Worm (Caenorhabditis elegans) whole organism, L1 larva: ENCODE data around the gene K08H2.4.

Experiments used
- aha-1 ChIP-seq: fragments of 150-350 bp; optimal IDR thresholded peaks from 2 replicates; lab custom pipeline; 2014; ENCODE audit warnings: missing biosample characterization, missing genetic modification characterization
- ama-1 ChIP-seq: fragments of 150-350 bp; optimal IDR thresholded peaks from 2 replicates; lab custom pipeline; 2014
- dpl-1 ChIP-seq, 3 experiments: fragments of 150-350 bp in 2 of 3; sonication (generic microtip) in 1 of 3; optimal IDR thresholded peaks; 2 replicates each; lab custom pipeline; 2014 to 2017; ENCODE audit warnings: missing biosample characterization in 3 of 3, missing genetic modification characterization in 3 of 3, missing genetic modification reagents in 3 of 3
- efl-3 ChIP-seq: fragments of 200-800 bp; sonication (Bioruptor generic); optimal IDR thresholded peaks from 2 replicates; lab custom pipeline; 2018; ENCODE audit warnings: mild to moderate bottlenecking, missing genetic modification characterization, missing compliant biosample characterization
- lin-14 ChIP-seq: fragments of 200-800 bp; sonication (Bioruptor generic); optimal IDR thresholded peaks from 2 replicates; lab custom pipeline; 2018; ENCODE audit warnings: mild to moderate bottlenecking, missing genetic modification characterization, moderate library complexity, missing compliant biosample characterization
- lsy-2 ChIP-seq, 2 experiments: fragments of 150-350 bp; optimal IDR thresholded peaks; 2 replicates each; lab custom pipeline; 2014; ENCODE audit warnings: missing biosample characterization in 2 of 2, missing genetic modification characterization in 2 of 2
- mep-1 ChIP-seq: fragments of 150-350 bp; optimal IDR thresholded peaks from 2 replicates; lab custom pipeline; 2014; ENCODE audit warnings: missing biosample characterization, missing genetic modification characterization
- nhr-11 ChIP-seq: fragments of 150-350 bp; optimal IDR thresholded peaks from 2 replicates; lab custom pipeline; 2014; ENCODE audit warnings: missing biosample characterization, missing genetic modification characterization
- pqm-1 ChIP-seq: sonication (generic microtip); optimal IDR thresholded peaks from 3 replicates; lab custom pipeline; 2017; ENCODE audit warnings: missing biosample characterization, missing genetic modification characterization
- unc-86 ChIP-seq: sonication (generic microtip); optimal IDR thresholded peaks from 2 replicates; lab custom pipeline; 2016; ENCODE audit warnings: missing genetic modification characterization, missing compliant biosample characterization
- ztf-11 ChIP-seq, 2 experiments: sonication (generic microtip); optimal IDR thresholded peaks; 2 replicates each; lab custom pipeline; 2016 to 2017; ENCODE audit warnings: missing genetic modification characterization in 2 of 2, missing biosample characterization in 1 of 2, missing compliant biosample characterization in 1 of 2

ce11 chrX:13210478-13210877 lies 27.8 kb upstream of the K08H2.4 start:
- TF ChIP-seq lin-14 (GFP tag; lab: Kevin White, UChicago) (peak; percentile 94), ztf-11 (tag; optimal IDR thresholded peaks at IDR 0.05; lab: Kevin White, UChicago) (no peak), nhr-11 (no peak), mep-1 (tag; lab: Kevin White, UChicago) (no peak), unc-86 (tag; lab: Kevin White, UChicago) (peak; percentile 61), aha-1 (tag; lab: Kevin White, UChicago) (no peak), pqm-1 (tag; lab: Kevin White, UChicago) (no peak), lsy-2 (tag; optimal IDR thresholded peaks at IDR 0.05; lab: Kevin White, UChicago) (peak; percentile 24 to 65), ama-1 (lab: Kevin White, UChicago) (no peak), dpl-1 (GFP tag; optimal IDR thresholded peaks at IDR 0.05; lab: Kevin White, UChicago) (no peak), efl-3 (no peak)
